Fruit fly (Drosophila melanogaster): ENCODE results near the gene dmrt11E.

Gene dmrt11E

dm6 chrX:13391174-13392040 is 23.4 kb downstream of the dmrt11E start:
- TF ChIP-seq Crg-1 (GFP tag; optimal IDR thresholded peaks at IDR 0.05) (peak; percentile 52), kay (GFP tag; ENCODE audit: borderline replicate concordance) (no peak), Mnt (GFP tag; optimal IDR thresholded peaks at IDR 0.05) (no peak), Hr96 (GFP tag; optimal IDR thresholded peaks at IDR 0.05) (no peak), CG7045 (GFP tag; optimal IDR thresholded peaks at IDR 0.05) (no peak), CG11617 (GFP tag; optimal IDR thresholded peaks at IDR 0.05) (no peak), toe (GFP tag; optimal IDR thresholded peaks at IDR 0.05) (no peak), pad (GFP tag; optimal IDR thresholded peaks at IDR 0.05) (peak; percentile 42), Clk (GFP tag; optimal IDR thresholded peaks at IDR 0.05) (no peak), CG5204 (GFP tag; optimal IDR thresholded peaks at IDR 0.05) (no peak), bab1 (GFP tag; optimal IDR thresholded peaks at IDR 0.05) (peak; percentile 69), ovo (GFP tag; optimal IDR thresholded peaks at IDR 0.05) (no peak), CG14711 (tag; optimal IDR thresholded peaks at IDR 0.05) (peak; percentile 48), CG1620 (GFP tag; optimal IDR thresholded peaks at IDR 0.05) (no peak), CG33017 (tag; optimal IDR thresholded peaks at IDR 0.05) (no peak), cic (GFP tag; optimal IDR thresholded peaks at IDR 0.05) (no peak), tj (GFP tag; optimal IDR thresholded peaks at IDR 0.05) (peak; percentile 89), cnc (optimal IDR thresholded peaks at IDR 0.05) (no peak), CG7101 (tag; optimal IDR thresholded peaks at IDR 0.05) (peak; percentile 53), CG12768 (GFP tag; optimal IDR thresholded peaks at IDR 0.05) (no peak)

- TF ChIP-seq toe (GFP tag; optimal IDR thresholded peaks at IDR 0.05) (no peak), CG1620 (GFP tag; optimal IDR thresholded peaks at IDR 0.05) (no peak), CG14711 (tag; optimal IDR thresholded peaks at IDR 0.05) (no peak), tj (GFP tag; optimal IDR thresholded peaks at IDR 0.05) (no peak), CG33017 (tag; optimal IDR thresholded peaks at IDR 0.05) (no peak), Mnt (GFP tag; optimal IDR thresholded peaks at IDR 0.05) (no peak), ovo (GFP tag; optimal IDR thresholded peaks at IDR 0.05) (no peak), CG7045 (GFP tag; optimal IDR thresholded peaks at IDR 0.05) (no peak), Crg-1 (GFP tag; optimal IDR thresholded peaks at IDR 0.05) (no peak), CG7101 (tag; optimal IDR thresholded peaks at IDR 0.05) (no peak), cic (GFP tag; optimal IDR thresholded peaks at IDR 0.05) (no peak), kay (GFP tag; ENCODE audit: borderline replicate concordance) (no peak), Hr96 (GFP tag; optimal IDR thresholded peaks at IDR 0.05) (no peak), CG12768 (GFP tag; optimal IDR thresholded peaks at IDR 0.05) (no peak), CG5204 (GFP tag; optimal IDR thresholded peaks at IDR 0.05) (no peak)
These were observed 24.0 kb downstream of the dmrt11E start for dm6 chrX:13392041-13392353.

dm6 chrX:13392764-13393163 is 24.8 kb downstream of the dmrt11E start:
- TF ChIP-seq tj (GFP tag; optimal IDR thresholded peaks at IDR 0.05) (no peak), cnc (optimal IDR thresholded peaks at IDR 0.05) (peak; percentile 15 to 66)

- TF ChIP-seq cnc (optimal IDR thresholded peaks at IDR 0.05) (no peak), pad (GFP tag; optimal IDR thresholded peaks at IDR 0.05) (no peak), CG1620 (GFP tag; optimal IDR thresholded peaks at IDR 0.05) (no peak)
These were observed 26.4 kb downstream of the dmrt11E start for dm6 chrX:13394343-13394742.

- no peak for TF ChIP-seq Crg-1 (GFP tag; optimal IDR thresholded peaks at IDR 0.05)
- TF ChIP-seq Mnt (GFP tag; optimal IDR thresholded peaks at IDR 0.05): peak; percentile 42
These were observed 27.0 kb downstream of the dmrt11E start for dm6 chrX:13395020-13395419.

dm6 chrX:13395988-13396377 is 28.0 kb downstream of the dmrt11E start:
- peak; percentile 39 for TF ChIP-seq pad (GFP tag; optimal IDR thresholded peaks at IDR 0.05)
- peak; percentile 96 for TF ChIP-seq tj (GFP tag; optimal IDR thresholded peaks at IDR 0.05)
- TF ChIP-seq CG12768 (GFP tag; optimal IDR thresholded peaks at IDR 0.05): no peak
- no peak for TF ChIP-seq Mnt (GFP tag; optimal IDR thresholded peaks at IDR 0.05)
- no peak for TF ChIP-seq cic (GFP tag; optimal IDR thresholded peaks at IDR 0.05)
- no peak for TF ChIP-seq CG11617 (GFP tag; optimal IDR thresholded peaks at IDR 0.05)

dm6 chrX:13396378-13397099 is 28.5 kb downstream of the dmrt11E start, which contains the start of gene Bcat:
Gene Bcat (plus strand): TSS chrX:13396899.
- TF ChIP-seq tj (GFP tag; optimal IDR thresholded peaks at IDR 0.05): peak; percentile 6
- peak; percentile 40 for TF ChIP-seq pad (GFP tag; optimal IDR thresholded peaks at IDR 0.05)
- TF ChIP-seq ovo (GFP tag; optimal IDR thresholded peaks at IDR 0.05): peak; percentile 36
- no peak for TF ChIP-seq CG12768 (GFP tag; optimal IDR thresholded peaks at IDR 0.05)
- TF ChIP-seq Mnt (GFP tag; optimal IDR thresholded peaks at IDR 0.05): peak; percentile 81
- TF ChIP-seq CG1620 (GFP tag; optimal IDR thresholded peaks at IDR 0.05): peak; percentile 24
- no peak for TF ChIP-seq cnc (optimal IDR thresholded peaks at IDR 0.05)
- no peak for TF ChIP-seq cic (GFP tag; optimal IDR thresholded peaks at IDR 0.05)
- TF ChIP-seq CG33017 (tag; optimal IDR thresholded peaks at IDR 0.05): no peak
- peak; percentile 51 for TF ChIP-seq CG7101 (tag; optimal IDR thresholded peaks at IDR 0.05)
- TF ChIP-seq CG14711 (tag; optimal IDR thresholded peaks at IDR 0.05): peak; percentile 58
- no peak for TF ChIP-seq CG7045 (GFP tag; optimal IDR thresholded peaks at IDR 0.05)
- TF ChIP-seq kay (GFP tag; ENCODE audit: borderline replicate concordance): peak; percentile 11
- peak; percentile 15 for TF ChIP-seq CG5204 (GFP tag; optimal IDR thresholded peaks at IDR 0.05)
- no peak for TF ChIP-seq Crg-1 (GFP tag; optimal IDR thresholded peaks at IDR 0.05)
- peak; percentile 75 for TF ChIP-seq bab1 (GFP tag; optimal IDR thresholded peaks at IDR 0.05)
- TF ChIP-seq Clk (GFP tag; optimal IDR thresholded peaks at IDR 0.05): no peak
- no peak for TF ChIP-seq toe (GFP tag; optimal IDR thresholded peaks at IDR 0.05)
- peak; percentile 51 for TF ChIP-seq Hr96 (GFP tag; optimal IDR thresholded peaks at IDR 0.05)
- peak; percentile 76 for TF ChIP-seq CG11617 (GFP tag; optimal IDR thresholded peaks at IDR 0.05)
